Worm (Caenorhabditis elegans) whole organism, early embryonic: ENCODE data around the gene Y54G2A.76.

Experiments
- B0310.2 ChIP-seq: sonication (generic microtip); optimal IDR thresholded peaks from 2 replicates; lab custom pipeline; 2016; ENCODE audit warnings: mild to moderate bottlenecking, missing genetic modification characterization, missing compliant biosample characterization
- F13C5.2 ChIP-seq: sonication (generic microtip); optimal IDR thresholded peaks from 2 replicates; lab custom pipeline; 2017; ENCODE audit warnings: mild to moderate bottlenecking, missing genetic modification characterization, inconsistent platforms, missing compliant biosample characterization
- aly-1 ChIP-seq: sonication (generic microtip); optimal IDR thresholded peaks from 2 replicates; lab custom pipeline; 2016; ENCODE audit warnings: missing genetic modification characterization, missing compliant biosample characterization
- ama-1 ChIP-seq: fragments of 150-350 bp; optimal IDR thresholded peaks from 2 replicates; lab custom pipeline; 2014
- ceh-13 ChIP-seq: fragments of 200-800 bp; sonication (Bioruptor generic); optimal IDR thresholded peaks from 2 replicates; lab custom pipeline; 2018; ENCODE audit warnings: mild to moderate bottlenecking, missing genetic modification characterization, missing compliant biosample characterization
- ceh-36 ChIP-seq: sonication (generic microtip); optimal IDR thresholded peaks from 2 replicates; lab custom pipeline; 2016; ENCODE audit warnings: missing genetic modification characterization, inconsistent platforms, missing compliant biosample characterization
- ets-7 ChIP-seq: sonication (generic microtip); optimal IDR thresholded peaks from 2 replicates; lab custom pipeline; 2016; ENCODE audit warnings: missing genotype, missing genetic modification characterization, missing compliant biosample characterization
- flt-1 ChIP-seq: fragments of 200-800 bp; sonication (Bioruptor generic); IDR thresholded peaks from 2 replicates; pipeline ENCODE4 v1.3.6; 2022; ENCODE audit warnings: missing genetic modification characterization, missing compliant biosample characterization
- hmbx-1 ChIP-seq: sonication (generic microtip); optimal IDR thresholded peaks from 2 replicates; lab custom pipeline; 2016; ENCODE audit warnings: mild to moderate bottlenecking, missing genetic modification characterization, missing compliant biosample characterization
- hmg-4 ChIP-seq: fragments of 200-800 bp; sonication (Bioruptor generic); optimal IDR thresholded peaks from 2 replicates; lab custom pipeline; 2018; ENCODE audit warnings: mild to moderate bottlenecking, missing genetic modification characterization, missing compliant biosample characterization
- hnd-1 ChIP-seq: sonication (generic microtip); optimal IDR thresholded peaks from 2 replicates; lab custom pipeline; 2016; ENCODE audit warnings: missing genetic modification characterization, missing compliant biosample characterization
- pes-1 ChIP-seq: fragments of 200-800 bp; sonication (Bioruptor generic); IDR thresholded peaks from 2 replicates; pipeline ENCODE4 v1.3.6; 2022; ENCODE audit warnings: missing genetic modification reagents, missing genetic modification characterization, missing compliant biosample characterization
- scrt-1 ChIP-seq: fragments of 200-800 bp; sonication (Bioruptor generic); IDR thresholded peaks from 2 replicates; pipeline ENCODE4 v1.3.6; 2022; ENCODE audit warnings: missing genetic modification characterization, missing compliant biosample characterization
- sea-1 ChIP-seq: fragments of 200-800 bp; sonication (Bioruptor generic); conservative IDR thresholded peaks from 2 replicates; pipeline ENCODE4 v1.3.6; 2022; ENCODE audit warnings: missing genetic modification characterization, missing compliant biosample characterization
- tbx-11 ChIP-seq: fragments of 200-800 bp; sonication (Bioruptor generic); IDR thresholded peaks from 2 replicates; pipeline ENCODE4 v1.3.6; 2022; ENCODE audit warnings: missing genetic modification characterization, missing compliant biosample characterization
- tbx-37 ChIP-seq: fragments of 200-800 bp; sonication (Bioruptor generic); conservative IDR thresholded peaks from 2 replicates; pipeline ENCODE4 v1.3.6; 2022; ENCODE audit warnings: missing genetic modification reagents, missing genetic modification characterization, missing compliant biosample characterization
- tra-4 ChIP-seq: sonication (generic microtip); optimal IDR thresholded peaks from 2 replicates; lab custom pipeline; 2017; ENCODE audit warnings: missing genetic modification characterization, missing compliant biosample characterization

Y54G2A.76 gene

DNA sequence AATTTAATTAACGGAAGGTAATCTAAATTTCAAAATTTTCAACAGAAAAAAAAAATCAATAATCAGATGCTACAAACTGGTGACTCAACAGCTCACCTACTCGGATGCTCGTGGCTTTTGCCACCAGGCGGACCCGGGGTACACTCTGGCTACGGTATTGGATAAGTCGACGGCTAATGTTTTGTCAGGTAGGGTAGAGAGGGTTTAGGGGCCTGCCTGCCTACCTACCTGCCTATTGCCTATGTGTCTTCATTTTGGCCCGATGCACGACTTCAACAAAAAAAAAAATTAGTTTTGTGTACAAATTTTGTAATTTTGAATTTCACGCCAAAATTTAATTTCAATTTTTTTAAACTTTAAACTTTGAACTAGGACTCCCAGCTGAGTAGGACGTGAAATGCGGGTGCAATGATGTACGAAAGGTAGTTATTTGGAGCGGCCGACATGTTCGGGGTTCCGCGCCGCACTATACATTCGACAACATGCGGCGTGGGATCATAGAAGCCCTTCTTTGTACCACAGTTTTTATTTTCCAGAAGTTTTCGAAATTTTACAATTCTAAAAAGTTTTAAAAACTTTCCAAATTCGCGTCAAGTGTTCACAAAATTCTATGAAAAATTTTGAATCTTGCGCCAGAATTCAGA, 16.4 kb downstream of the Y54G2A.76 start:
- no peak for TF ChIP-seq tbx-37
- TF ChIP-seq sea-1 (GFP tag; lab: Robert Waterston, UW): no peak
- TF ChIP-seq scrt-1 (GFP tag; lab: Robert Waterston, UW): no peak
- TF ChIP-seq ceh-13 (GFP tag; lab: Kevin White, UChicago): no peak
- no peak for TF ChIP-seq hnd-1
- TF ChIP-seq pes-1: no peak
- TF ChIP-seq hmbx-1 (tag; lab: Kevin White, UChicago): no peak
- TF ChIP-seq F13C5.2 (tag; lab: Kevin White, UChicago): no peak
- no peak for TF ChIP-seq flt-1 (GFP tag; lab: Robert Waterston, UW)
- TF ChIP-seq hmg-4: no peak
- no peak for TF ChIP-seq tra-4 (tag; lab: Kevin White, UChicago)
- TF ChIP-seq ets-7 (tag; lab: Kevin White, UChicago): no peak
- TF ChIP-seq aly-1 (tag; lab: Kevin White, UChicago): no peak
- TF ChIP-seq B0310.2 (tag; lab: Kevin White, UChicago): no peak
- TF ChIP-seq ceh-36 (tag; lab: Kevin White, UChicago): no peak
- no peak for TF ChIP-seq tbx-11 (GFP tag; lab: Robert Waterston, UW)

ce11 chrIV:2826335-2826734, 17.1 kb downstream of the Y54G2A.76 start:
- no peak for TF ChIP-seq tra-4 (tag; lab: Kevin White, UChicago)
- TF ChIP-seq tbx-37: no peak

DNA sequence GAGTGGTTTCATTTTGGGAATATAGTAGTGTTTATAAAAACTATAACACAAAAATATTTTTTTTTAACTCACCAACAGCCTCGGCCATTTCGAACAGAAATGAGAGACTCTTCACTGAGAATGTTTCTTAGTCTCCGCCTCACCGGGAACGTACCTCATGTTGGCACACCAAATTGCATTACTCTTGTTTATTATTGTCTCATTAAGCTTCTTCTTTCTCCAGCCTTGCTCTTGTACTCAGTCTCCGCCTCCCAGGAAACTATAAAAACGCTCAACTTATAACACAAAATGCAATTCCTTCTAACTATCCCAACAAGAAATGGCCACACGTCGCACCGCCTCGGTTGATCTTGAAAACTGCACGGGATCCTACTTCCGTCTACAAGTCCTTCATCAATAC, 23.4 kb downstream of the Y54G2A.76 start, which contains the start of the genes Y54G2A.48 and pudl-1:
Gene Y54G2A.48 (minus strand): TSS at position 101 of the 400 bp plus-strand sequence.
Gene pudl-1 (plus strand): TSS at position 320 of the 400 bp plus-strand sequence.
- TF ChIP-seq tbx-11 (GFP tag; lab: Robert Waterston, UW): no peak

DNA sequence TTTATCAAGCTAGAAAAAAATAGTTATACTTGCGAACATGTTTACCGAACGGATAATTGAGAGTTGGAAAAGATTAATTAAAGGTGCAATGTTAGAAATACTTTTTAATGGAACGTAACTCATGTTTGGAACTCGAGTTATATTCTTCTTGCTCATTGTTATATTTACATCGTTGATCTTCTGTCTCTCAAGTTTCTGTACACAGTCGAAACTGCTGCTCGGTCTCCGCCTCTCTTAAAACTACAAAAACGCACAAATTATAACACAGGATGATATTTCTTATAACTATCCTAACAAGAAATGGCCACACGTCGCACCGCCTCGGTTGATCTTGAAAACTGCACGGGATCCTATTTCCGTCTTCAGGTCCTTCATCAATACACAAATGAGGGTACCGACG, 25.3 kb downstream of the Y54G2A.76 start, which contains the start of gene pudl-2:
Gene pudl-2 (plus strand): TSS at position 301 of the 400 bp plus-strand sequence.
- TF ChIP-seq ceh-36 (tag; lab: Kevin White, UChicago) (no peak), ama-1 (lab: Kevin White, UChicago) (no peak), tbx-37 (no peak), scrt-1 (GFP tag; lab: Robert Waterston, UW) (no peak), ets-7 (tag; lab: Kevin White, UChicago) (no peak), sea-1 (GFP tag; lab: Robert Waterston, UW) (no peak), hnd-1 (no peak), F13C5.2 (tag; lab: Kevin White, UChicago) (no peak), hmg-4 (no peak), pes-1 (no peak), aly-1 (tag; lab: Kevin White, UChicago) (no peak), tbx-11 (GFP tag; lab: Robert Waterston, UW) (no peak), flt-1 (GFP tag; lab: Robert Waterston, UW) (no peak), ceh-13 (GFP tag; lab: Kevin White, UChicago) (no peak), B0310.2 (tag; lab: Kevin White, UChicago) (no peak), tra-4 (tag; lab: Kevin White, UChicago) (no peak), hmbx-1 (tag; lab: Kevin White, UChicago) (no peak)

- TF ChIP-seq sea-1 (GFP tag; lab: Robert Waterston, UW): no peak
- TF ChIP-seq tbx-37: no peak
- TF ChIP-seq flt-1 (GFP tag; lab: Robert Waterston, UW): no peak
- no peak for TF ChIP-seq F13C5.2 (tag; lab: Kevin White, UChicago)
These were observed 26.2 kb downstream of the Y54G2A.76 start, which contains the start of gene clec-82 for ce11 chrIV:2835364-2835763. Gene clec-82 (plus strand): TSS chrIV:2835664.

DNA sequence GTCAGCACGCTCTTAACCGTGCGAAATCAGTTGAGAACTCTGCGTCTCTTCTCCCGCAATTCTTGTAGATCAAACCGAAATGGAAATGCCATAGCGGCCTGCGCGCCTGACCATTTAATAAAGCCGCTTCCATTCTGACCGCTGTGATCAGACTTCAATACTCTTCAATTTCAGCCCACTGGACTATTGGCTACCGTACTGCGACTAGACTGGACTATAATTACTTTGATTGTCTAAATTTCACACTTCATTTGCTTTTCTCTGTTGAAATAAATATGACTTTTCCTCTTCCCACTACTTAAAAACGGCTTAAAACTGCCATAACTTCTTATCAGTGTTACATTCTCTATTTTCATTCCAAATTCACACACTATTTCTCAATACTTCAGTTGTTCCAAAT, 29.1 kb downstream of the Y54G2A.76 start, which contains the start of gene Y54G2A.7:
Gene Y54G2A.7 (plus strand): TSS at position 301 of the 400 bp plus-strand sequence.
- TF ChIP-seq tbx-11 (GFP tag; lab: Robert Waterston, UW) (no peak), ceh-13 (GFP tag; lab: Kevin White, UChicago) (no peak), hmg-4 (no peak), ceh-36 (tag; lab: Kevin White, UChicago) (no peak), sea-1 (GFP tag; lab: Robert Waterston, UW) (no peak)

ce11 chrIV:2841260-2841659, 32.0 kb downstream of the Y54G2A.76 start, which contains the start of gene clec-83:
Gene clec-83 (minus strand): TSS chrIV:2841472.
- TF ChIP-seq hmg-4 (no peak), scrt-1 (GFP tag; lab: Robert Waterston, UW) (no peak), ama-1 (lab: Kevin White, UChicago) (no peak), pes-1 (no peak), sea-1 (GFP tag; lab: Robert Waterston, UW) (no peak), ets-7 (tag; lab: Kevin White, UChicago) (no peak), tra-4 (tag; lab: Kevin White, UChicago) (no peak), aly-1 (tag; lab: Kevin White, UChicago) (no peak), flt-1 (GFP tag; lab: Robert Waterston, UW) (no peak), hnd-1 (no peak), ceh-36 (tag; lab: Kevin White, UChicago) (no peak), hmbx-1 (tag; lab: Kevin White, UChicago) (no peak), tbx-11 (GFP tag; lab: Robert Waterston, UW) (no peak)

DNA sequence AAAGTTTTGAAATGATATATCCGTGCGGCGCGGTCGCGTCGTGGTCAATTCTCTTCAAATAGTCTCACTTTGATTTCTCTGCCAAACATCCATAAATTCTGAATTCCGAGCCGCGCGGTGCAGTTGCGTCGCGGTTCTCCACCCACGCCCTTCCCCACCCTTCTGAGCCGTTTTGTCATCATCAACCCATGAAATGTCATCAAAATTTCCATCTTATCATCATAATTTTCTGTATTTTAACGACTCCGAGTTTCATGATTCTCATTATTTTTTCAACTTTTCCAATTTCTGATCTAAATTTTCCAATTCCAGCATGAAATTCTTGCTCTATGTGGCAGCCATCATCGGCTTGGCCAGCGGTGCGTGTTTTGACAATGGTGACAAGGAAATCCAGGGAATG, 33.0 kb downstream of the Y54G2A.76 start, which contains the start of gene clec-84:
Gene clec-84 (plus strand): TSS at position 301 of the 400 bp plus-strand sequence.
- TF ChIP-seq tbx-37: no peak
- no peak for TF ChIP-seq scrt-1 (GFP tag; lab: Robert Waterston, UW)
- TF ChIP-seq ceh-13 (GFP tag; lab: Kevin White, UChicago): no peak
- TF ChIP-seq hnd-1: no peak
- TF ChIP-seq ets-7 (tag; lab: Kevin White, UChicago): no peak
- TF ChIP-seq flt-1 (GFP tag; lab: Robert Waterston, UW): no peak
- TF ChIP-seq pes-1: no peak
- no peak for TF ChIP-seq aly-1 (tag; lab: Kevin White, UChicago)
- no peak for TF ChIP-seq hmbx-1 (tag; lab: Kevin White, UChicago)
- no peak for TF ChIP-seq sea-1 (GFP tag; lab: Robert Waterston, UW)
- no peak for TF ChIP-seq B0310.2 (tag; lab: Kevin White, UChicago)
- TF ChIP-seq tbx-11 (GFP tag; lab: Robert Waterston, UW): no peak
- no peak for TF ChIP-seq F13C5.2 (tag; lab: Kevin White, UChicago)
- TF ChIP-seq ceh-36 (tag; lab: Kevin White, UChicago): no peak
- TF ChIP-seq hmg-4: no peak
- TF ChIP-seq tra-4 (tag; lab: Kevin White, UChicago): no peak
- no peak for TF ChIP-seq ama-1 (lab: Kevin White, UChicago)
